Worm (Caenorhabditis elegans): ENCODE measurements around the gene T10D4.15.
"Not testable (repeated sequence)": the region's sequence is repeated elsewhere in the genome, so short reads cannot be mapped to it uniquely, and the experiment has no call there.

T10D4.15 gene

ce11 chrII:3177663-3178062, 31.7 kb downstream of the T10D4.15 start, which contains the start of gene sri-40:
Gene sri-40 (plus strand): TSS chrII:3177963.
- not testable (repeated sequence) for TF ChIP-seq sma-3 (GFP tag; optimal IDR thresholded peaks at IDR 0.05); unc-55 (GFP tag; optimal IDR thresholded peaks at IDR 0.05); nhr-6 (tag; optimal IDR thresholded peaks at IDR 0.05)

DNA sequence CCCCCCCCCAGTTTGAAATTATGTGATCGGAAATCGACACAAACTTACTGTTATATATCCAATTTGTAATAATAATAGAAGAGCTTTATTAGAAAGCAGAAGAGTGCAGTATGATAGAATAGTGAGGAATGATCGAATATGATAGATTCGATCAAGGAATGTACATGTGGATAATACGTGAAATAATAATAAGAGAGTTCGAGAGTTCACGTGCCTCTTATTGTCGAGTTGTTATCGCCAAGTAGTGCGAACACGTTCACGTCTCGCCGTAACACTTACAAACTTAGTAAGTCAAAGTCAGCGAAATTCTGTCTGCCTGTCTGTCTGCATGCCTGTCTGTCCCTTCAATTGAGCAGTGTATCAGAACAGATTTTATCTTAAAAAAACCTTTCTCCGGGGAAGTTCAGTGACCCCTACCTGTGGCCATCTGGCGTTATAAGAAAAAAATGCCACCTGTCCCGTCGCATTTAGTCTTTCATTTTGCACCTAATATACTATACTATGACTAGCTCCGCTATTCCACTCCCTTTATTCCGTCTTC, 37.4 kb downstream of the T10D4.15 start, which contains the start of the genes Y27F2A.6 and Y27F2A.8:
Y27F2A.6 (minus strand) TSS at position 101 of the 541 bp plus-strand sequence.
Y27F2A.8 (plus strand) TSS at position 491 of the 541 bp plus-strand sequence.
- TF ChIP-seq egl-27 (tag; optimal IDR thresholded peaks at IDR 0.05); blmp-1 (tag; optimal IDR thresholded peaks at IDR 0.05; ENCODE audit: insufficient read depth); sma-3 (GFP tag; optimal IDR thresholded peaks at IDR 0.05): not testable (repeated sequence)

DNA sequence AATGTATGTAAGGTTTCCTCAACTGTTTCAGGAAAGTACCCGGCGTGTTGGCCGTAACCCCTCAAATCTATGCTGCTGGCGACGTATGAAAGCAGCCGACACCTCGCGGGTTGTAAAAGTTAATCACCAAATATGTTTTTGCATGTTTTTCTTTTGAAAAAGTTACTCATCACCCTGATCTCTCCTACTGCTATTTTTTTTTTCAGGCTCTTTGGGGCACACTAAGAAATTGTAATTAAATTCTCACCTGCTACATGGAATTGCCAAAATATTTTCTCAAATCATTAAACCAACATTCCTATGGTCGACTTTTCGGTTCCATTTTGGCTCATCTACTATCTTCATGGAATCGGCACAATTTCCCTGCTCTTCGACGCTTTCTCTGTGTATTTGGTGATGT, 38.9 kb downstream of the T10D4.15 start, which contains the start of gene sri-78:
sri-78 (plus strand) TSS at position 301 of the 400 bp plus-strand sequence.
- TF ChIP-seq dmd-4 (tag; optimal IDR thresholded peaks at IDR 0.05); ceh-16 (tag; optimal IDR thresholded peaks at IDR 0.05); lin-13 (GFP tag; optimal IDR thresholded peaks at IDR 0.05): not testable (repeated sequence)

DNA sequence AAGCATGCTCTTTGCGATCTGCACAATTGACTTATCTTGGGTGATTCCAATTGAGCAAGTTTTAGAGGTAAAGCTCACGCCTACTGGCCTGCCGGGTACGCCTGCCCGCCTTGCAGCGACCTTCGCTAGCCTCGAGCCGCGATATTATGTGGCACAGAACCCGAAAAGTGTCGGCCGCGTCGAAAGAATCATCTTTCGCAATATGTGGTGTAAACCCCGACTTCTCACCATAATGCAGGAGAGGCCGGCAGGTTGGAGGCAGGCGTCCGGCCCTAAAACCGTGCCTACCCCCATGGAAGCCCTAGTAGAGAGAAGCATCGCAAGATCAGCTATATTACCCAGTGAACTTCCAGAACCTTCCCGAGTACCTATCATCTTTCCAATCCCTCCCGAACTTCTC, 39.9 kb downstream of the T10D4.15 start:
- TF ChIP-seq nhr-12 (tag; optimal IDR thresholded peaks at IDR 0.05): no peak
- no peak for TF ChIP-seq nhr-11 (tag; optimal IDR thresholded peaks at IDR 0.05)
- TF ChIP-seq Y55F3AM.14 (GFP tag; optimal IDR thresholded peaks at IDR 0.05): no peak
- no peak for TF ChIP-seq lin-39 (tag; optimal IDR thresholded peaks at IDR 0.05)
- TF ChIP-seq ZK546.5 (tag; optimal IDR thresholded peaks at IDR 0.05): no peak
- TF ChIP-seq nhr-77 (tag; optimal IDR thresholded peaks at IDR 0.05): no peak

ce11 chrII:3189038-3189437, 43.1 kb downstream of the T10D4.15 start, which contains the start of gene Y27F2A.11:
Gene Y27F2A.11 (plus strand): TSS chrII:3189338.
- not testable (repeated sequence) for TF ChIP-seq lin-39, nhr-10, nhr-6 (tag; optimal IDR thresholded peaks at IDR 0.05)

ce11 chrII:3191544-3191943, 45.6 kb downstream of the T10D4.15 start, which contains the start of gene Y27F2A.9:
Gene Y27F2A.9 (minus strand): TSS chrII:3191644.
- TF ChIP-seq skn-1, gmeb-1, elt-3 (tag; optimal IDR thresholded peaks at IDR 0.05): not testable (repeated sequence)

- TF ChIP-seq egl-27 (tag; optimal IDR thresholded peaks at IDR 0.05) (no peak), sem-4 (tag; optimal IDR thresholded peaks at IDR 0.05) (no peak), ceh-16 (tag; optimal IDR thresholded peaks at IDR 0.05) (no peak), unc-55 (GFP tag; optimal IDR thresholded peaks at IDR 0.05) (no peak), peb-1 (tag; optimal IDR thresholded peaks at IDR 0.05) (no peak), mab-5 (tag; optimal IDR thresholded peaks at IDR 0.05) (no peak)
These were observed 49.8 kb downstream of the T10D4.15 start for ce11 chrII:3195739-3196138.

DNA sequence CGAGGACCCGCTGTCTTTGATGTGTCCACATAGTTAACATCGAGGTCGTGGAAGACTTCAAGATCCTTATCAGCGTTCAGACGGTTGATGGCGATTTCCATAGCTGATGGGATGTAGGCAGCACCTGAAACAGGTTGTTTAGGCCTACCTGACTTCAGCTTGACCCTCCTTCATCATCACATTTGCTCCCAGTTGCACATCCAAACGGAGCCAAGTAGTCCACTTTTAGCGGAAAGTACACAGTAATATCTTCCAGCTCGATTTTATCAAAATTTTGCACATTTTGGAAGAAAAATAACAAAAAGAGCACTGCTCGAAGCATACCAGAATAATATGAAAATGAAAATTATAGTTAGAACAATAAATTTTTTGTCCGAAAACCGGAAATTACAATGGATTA, 51.0 kb downstream of the T10D4.15 start, which contains the start of gene gcy-15:
gcy-15 (minus strand) TSS at position 101 of the 400 bp plus-strand sequence.
- TF ChIP-seq lin-39 (tag; optimal IDR thresholded peaks at IDR 0.05): no peak
- TF ChIP-seq ztf-1 (GFP tag; conservative IDR thresholded peaks at IDR 0.05): no peak
- no peak for TF ChIP-seq mbf-1 (tag; optimal IDR thresholded peaks at IDR 0.05)

Measured in whole organism, L2 larva.